Fruit fly (Drosophila melanogaster) whole organism, prepupa: Measurements from ENCODE around the gene Oat.
A peak's percentile ranks its signal among the peaks of the same experiment; 100 is the strongest.

Source experiments
- Blimp-1 ChIP-seq: fragments of 200-800 bp; sonication (Bioruptor generic); optimal IDR thresholded peaks from 3 replicates; lab custom pipeline; 2017; ENCODE audit warnings: missing biosample characterization, missing genetic modification characterization, mild to moderate bottlenecking, moderate library complexity, missing genetic modification reagents
- CG10669 ChIP-seq: fragments of 200-800 bp; sonication (Bioruptor generic); optimal IDR thresholded peaks from 3 replicates; lab custom pipeline; 2018; ENCODE audit warnings: missing biosample characterization, mild to moderate bottlenecking, missing genetic modification characterization, moderate library complexity
- CG11294 ChIP-seq: fragments of 200-800 bp; sonication (Bioruptor generic); IDR thresholded peaks from 2 replicates; pipeline ENCODE4 v1.3.6; 2022; ENCODE audit warnings: missing biosample characterization, missing genetic modification characterization
- CG11762 ChIP-seq: fragments of 200-800 bp; sonication (Bioruptor generic); optimal IDR thresholded peaks from 3 replicates; lab custom pipeline; 2016; ENCODE audit warnings: missing biosample characterization, missing genetic modification characterization; ENCODE audit not compliant: insufficient read depth
- CG11902 ChIP-seq: fragments of 200-800 bp; sonication (Bioruptor generic); optimal IDR thresholded peaks from 3 replicates; lab custom pipeline; 2016; ENCODE audit warnings: missing biosample characterization, missing genetic modification characterization
- CG15336 ChIP-seq: fragments of 200-800 bp; sonication (Bioruptor generic); IDR thresholded peaks from 2 replicates; pipeline ENCODE4 v1.3.6; 2022; ENCODE audit warnings: missing biosample characterization, missing genetic modification characterization
- CG3032 ChIP-seq: fragments of 200-800 bp; optimal IDR thresholded peaks from 2 replicates; lab custom pipeline; 2019; ENCODE audit warnings: missing biosample characterization, mild to moderate bottlenecking, missing genetic modification characterization, moderate library complexity
- CG31627 ChIP-seq: fragments of 200-800 bp; sonication (Bioruptor generic); optimal IDR thresholded peaks from 3 replicates; lab custom pipeline; 2016; ENCODE audit warnings: missing biosample characterization, missing genetic modification characterization
- CG32006 ChIP-seq: fragments of 200-800 bp; sonication (Bioruptor generic); optimal IDR thresholded peaks from 3 replicates; lab custom pipeline; 2017; ENCODE audit warnings: missing biosample characterization, mild to moderate bottlenecking, missing genetic modification characterization
- CG34406 ChIP-seq: fragments of 200-800 bp; sonication (Bioruptor generic); optimal IDR thresholded peaks from 3 replicates; lab custom pipeline; 2016; ENCODE audit warnings: missing biosample characterization, missing genetic modification characterization
- CG3919 ChIP-seq: fragments of 200-800 bp; sonication (Bioruptor generic); optimal IDR thresholded peaks from 3 replicates; lab custom pipeline; 2016; ENCODE audit warnings: missing biosample characterization, missing genetic modification characterization
- CG6163 ChIP-seq: fragments of 200-800 bp; sonication (Bioruptor generic); IDR thresholded peaks from 3 replicates; pipeline ENCODE4 v1.3.6; 2022; ENCODE audit warnings: missing biosample characterization, missing genetic modification characterization
- CG6276 ChIP-seq: fragments of 200-800 bp; sonication (Bioruptor generic); optimal IDR thresholded peaks from 2 replicates; lab custom pipeline; 2017; ENCODE audit warnings: missing biosample characterization, mild to moderate bottlenecking, missing genetic modification characterization
- CG6792 ChIP-seq: fragments of 200-800 bp; sonication (Bioruptor generic); optimal IDR thresholded peaks from 3 replicates; lab custom pipeline; 2016; ENCODE audit warnings: missing biosample characterization, missing genetic modification characterization
- CG6854 ChIP-seq: fragments of 200-800 bp; sonication (Bioruptor generic); optimal IDR thresholded peaks from 2 replicates; lab custom pipeline; 2017; ENCODE audit warnings: missing biosample characterization, mild to moderate bottlenecking, missing genetic modification characterization
- CG7368 ChIP-seq: fragments of 200-800 bp; sonication (Bioruptor generic); optimal IDR thresholded peaks from 3 replicates; lab custom pipeline; 2016; ENCODE audit warnings: missing biosample characterization, missing genetic modification characterization
- CG8119 ChIP-seq: fragments of 200-800 bp; sonication (Bioruptor generic); IDR thresholded peaks from 3 replicates; pipeline ENCODE4 v1.3.6; 2022; ENCODE audit warnings: missing biosample characterization, missing genetic modification characterization
- CG8319 ChIP-seq: fragments of 200-800 bp; sonication (Bioruptor generic); optimal IDR thresholded peaks from 3 replicates; lab custom pipeline; 2016; ENCODE audit warnings: missing biosample characterization, missing genetic modification characterization
- CG8632 ChIP-seq: fragments of 200-800 bp; sonication (Bioruptor generic); optimal IDR thresholded peaks from 3 replicates; lab custom pipeline; 2016; ENCODE audit warnings: missing biosample characterization, missing genetic modification characterization
- Eip75B ChIP-seq: fragments of 200-800 bp; sonication (Bioruptor generic); optimal IDR thresholded peaks from 3 replicates; lab custom pipeline; 2016; ENCODE audit warnings: missing biosample characterization, missing genetic modification characterization
- Eip78C ChIP-seq: fragments of 200-800 bp; sonication (Bioruptor generic); peaks from one replicate; lab custom pipeline; 2016; ENCODE audit warnings: missing biosample characterization, missing genetic modification characterization
- Eip93F ChIP-seq: fragments of 200-800 bp; sonication (Bioruptor generic); optimal IDR thresholded peaks from 2 replicates; lab custom pipeline; 2016; ENCODE audit warnings: missing biosample characterization, mild to moderate bottlenecking, missing genetic modification characterization
- Ets21C ChIP-seq: fragments of 200-800 bp; sonication (Bioruptor generic); optimal IDR thresholded peaks from 3 replicates; lab custom pipeline; 2016; ENCODE audit warnings: missing biosample characterization, missing genetic modification characterization
- Ets96B ChIP-seq: fragments of 200-800 bp; optimal IDR thresholded peaks from 2 replicates; lab custom pipeline; 2019; ENCODE audit warnings: missing biosample characterization, mild to moderate bottlenecking, missing genetic modification characterization, moderate library complexity
- Gug ChIP-seq: fragments of 200-800 bp; sonication (Bioruptor generic); IDR thresholded peaks from 2 replicates; pipeline ENCODE4 v1.3.6; 2022; ENCODE audit warnings: missing biosample characterization, missing genetic modification characterization
- Hr38 ChIP-seq: sonication (Bioruptor generic); optimal IDR thresholded peaks from 2 replicates; lab custom pipeline; 2016; ENCODE audit warnings: missing biosample characterization, missing genetic modification characterization
- Hr39 ChIP-seq: fragments of 200-800 bp; sonication (Bioruptor generic); optimal IDR thresholded peaks from 2 replicates; lab custom pipeline; 2016; ENCODE audit warnings: missing biosample characterization, missing genetic modification characterization
- Lpt ChIP-seq: fragments of 200-800 bp; sonication (Bioruptor generic); optimal IDR thresholded peaks from 3 replicates; lab custom pipeline; 2016; ENCODE audit warnings: missing biosample characterization, missing genetic modification characterization
- Met ChIP-seq: fragments of 200-800 bp; sonication (Bioruptor generic); optimal IDR thresholded peaks from 3 replicates; lab custom pipeline; 2016; ENCODE audit warnings: missing biosample characterization, missing genetic modification characterization
- OdsH ChIP-seq: fragments of 200-800 bp; sonication (Bioruptor generic); optimal IDR thresholded peaks from 3 replicates; lab custom pipeline; 2016; ENCODE audit warnings: missing biosample characterization, missing genetic modification characterization
- Smox ChIP-seq: fragments of 200-800 bp; sonication (Bioruptor generic); optimal IDR thresholded peaks from 3 replicates; lab custom pipeline; 2016; ENCODE audit warnings: missing biosample characterization, missing genetic modification characterization
- Sox102F ChIP-seq: fragments of 200-800 bp; sonication (Bioruptor generic); optimal IDR thresholded peaks from 2 replicates; lab custom pipeline; 2016; ENCODE audit warnings: missing biosample characterization, mild to moderate bottlenecking, missing genetic modification characterization
- Sox15 ChIP-seq: fragments of 200-800 bp; sonication (Bioruptor generic); optimal IDR thresholded peaks from 3 replicates; lab custom pipeline; 2016; ENCODE audit warnings: missing biosample characterization, missing genetic modification characterization
- achi ChIP-seq: fragments of 200-800 bp; sonication (Bioruptor generic); optimal IDR thresholded peaks from 3 replicates; lab custom pipeline; 2016; ENCODE audit warnings: missing biosample characterization, missing genetic modification characterization
- cyc ChIP-seq: fragments of 200-800 bp; sonication (Bioruptor generic); optimal IDR thresholded peaks from 3 replicates; lab custom pipeline; 2016; ENCODE audit warnings: missing biosample characterization, missing genetic modification characterization
- dac ChIP-seq: fragments of 200-800 bp; sonication (Bioruptor generic); optimal IDR thresholded peaks from 2 replicates; lab custom pipeline; 2017; ENCODE audit warnings: missing biosample characterization, mild to moderate bottlenecking, missing genetic modification characterization
- dsx ChIP-seq: fragments of 200-800 bp; optimal IDR thresholded peaks from 3 replicates; lab custom pipeline; 2019; ENCODE audit warnings: missing biosample characterization, mild to moderate bottlenecking, missing genetic modification characterization, moderate library complexity; ENCODE audit not compliant: poor library complexity, severe bottlenecking
- eg ChIP-seq: fragments of 200-800 bp; sonication (Bioruptor generic); IDR thresholded peaks from 3 replicates; pipeline ENCODE4 v1.3.6; 2022; ENCODE audit warnings: missing biosample characterization, missing genetic modification characterization
- esn ChIP-seq: fragments of 200-800 bp; sonication (Bioruptor generic); optimal IDR thresholded peaks from 2 replicates; lab custom pipeline; 2016; ENCODE audit warnings: missing biosample characterization, mild to moderate bottlenecking, missing genetic modification characterization, moderate library complexity
- fd59A ChIP-seq: fragments of 200-800 bp; sonication (Bioruptor generic); optimal IDR thresholded peaks from 2 replicates; lab custom pipeline; 2017; ENCODE audit warnings: missing biosample characterization, mild to moderate bottlenecking, missing genetic modification characterization, missing genetic modification reagents
- fkh ChIP-seq: fragments of 200-800 bp; sonication (Bioruptor generic); optimal IDR thresholded peaks from 3 replicates; lab custom pipeline; 2017; ENCODE audit warnings: missing biosample characterization, mild to moderate bottlenecking, missing genetic modification characterization, moderate library complexity
- lz ChIP-seq: fragments of 200-800 bp; sonication (Bioruptor generic); optimal IDR thresholded peaks from 3 replicates; lab custom pipeline; 2016; ENCODE audit warnings: missing biosample characterization, missing genetic modification characterization
- net ChIP-seq: fragments of 200-800 bp; sonication (Bioruptor generic); optimal IDR thresholded peaks from 3 replicates; lab custom pipeline; 2016; ENCODE audit warnings: missing biosample characterization, missing genetic modification characterization
- salr ChIP-seq, 2 experiments: fragments of 200-800 bp; sonication (Bioruptor generic); optimal IDR thresholded peaks; 3 replicates each; lab custom pipeline; 2016 to 2018; ENCODE audit warnings: missing biosample characterization in 2 of 2, missing genetic modification characterization in 2 of 2, mild to moderate bottlenecking in 1 of 2
- spab ChIP-seq: fragments of 200-800 bp; sonication (Bioruptor generic); optimal IDR thresholded peaks from 2 replicates; lab custom pipeline; 2017; ENCODE audit warnings: missing biosample characterization, mild to moderate bottlenecking, missing genetic modification characterization, missing genetic modification reagents
- ss ChIP-seq, 2 experiments: fragments of 200-800 bp; sonication (Bioruptor generic); optimal IDR thresholded peaks; 2 replicates in 1 of 2; 3 replicates in 1 of 2; lab custom pipeline; 2017 to 2018; ENCODE audit warnings: mild to moderate bottlenecking in 2 of 2, missing biosample characterization in 2 of 2, missing genetic modification characterization in 2 of 2, moderate library complexity in 1 of 2
- svp ChIP-seq: fragments of 200-800 bp; sonication (Bioruptor generic); peaks from one replicate; lab custom pipeline; 2016; ENCODE audit warnings: missing biosample characterization, missing genetic modification characterization
- topi ChIP-seq: fragments of 200-800 bp; sonication (Bioruptor generic); optimal IDR thresholded peaks from 3 replicates; lab custom pipeline; 2016; ENCODE audit warnings: missing biosample characterization, missing genetic modification characterization
- vri ChIP-seq: fragments of 200-800 bp; sonication (Bioruptor generic); optimal IDR thresholded peaks from 3 replicates; lab custom pipeline; 2016; ENCODE audit warnings: missing biosample characterization, mild to moderate bottlenecking, missing genetic modification characterization

Oat gene

dm6 chr3L:19635478-19635996 lies 14.1 kb downstream of the Oat start, which contains the start of gene wnd (continued):
- TF ChIP-seq net (no peak), salr (GFP tag; optimal IDR thresholded peaks at IDR 0.05; lab: Kevin White, UChicago) (no peak), topi (GFP tag; lab: Kevin White, UChicago) (no peak), CG15336 (GFP tag; lab: Robert Waterston, UW) (peak; percentile 69), CG6792 (GFP tag; lab: Kevin White, UChicago) (no peak), Lpt (GFP tag; lab: Kevin White, UChicago) (peak; percentile 29), Hr39 (GFP tag; lab: Kevin White, UChicago) (no peak), Gug (GFP tag; lab: Robert Waterston, UW) (no peak), fd59A (no peak), CG3032 (tag; lab: Kevin White, UChicago) (no peak), CG6276 (no peak), CG8319 (no peak), CG11294 (GFP tag; lab: Robert Waterston, UW) (no peak), CG31627 (GFP tag; lab: Kevin White, UChicago) (no peak), dsx (GFP tag; lab: Kevin White, UChicago) (no peak), eg (no peak), CG8632 (no peak), Hr38 (GFP tag; lab: Kevin White, UChicago) (no peak), Eip78C (GFP tag; lab: Kevin White, UChicago) (peak; percentile 66), CG11762 (GFP tag; lab: Kevin White, UChicago) (no peak)

- TF ChIP-seq CG32006 (GFP tag; lab: Kevin White, UChicago) (peak; percentile 73), spab (GFP tag; lab: Kevin White, UChicago) (peak; percentile 80), topi (GFP tag; lab: Kevin White, UChicago) (peak; percentile 47), CG11902 (GFP tag; lab: Kevin White, UChicago) (peak; percentile 16), Sox15 (GFP tag; lab: Kevin White, UChicago) (peak; percentile 21), Eip75B (peak; percentile 69), achi (GFP tag; lab: Kevin White, UChicago) (peak; percentile 69), dac (GFP tag; lab: Kevin White, UChicago) (no peak), lz (GFP tag; lab: Kevin White, UChicago) (peak; percentile 9), CG3032 (tag; lab: Kevin White, UChicago) (peak; percentile 91), CG6276 (peak; percentile 78), Ets96B (tag; lab: Kevin White, UChicago) (peak; percentile 81), vri (GFP tag; lab: Kevin White, UChicago) (no peak), CG7368 (peak; percentile 61), svp (GFP tag; lab: Kevin White, UChicago) (peak; percentile 86), Met (GFP tag; lab: Kevin White, UChicago) (peak; percentile 49), ss (GFP tag; optimal IDR thresholded peaks at IDR 0.05; lab: Kevin White, UChicago) (peak; percentile 57 to 81), cyc (GFP tag; lab: Kevin White, UChicago) (peak; percentile 55), Sox102F (GFP tag; lab: Kevin White, UChicago) (peak; percentile 11), CG34406 (peak; percentile 58), Eip93F (GFP tag; lab: Kevin White, UChicago) (no peak), fd59A (peak; percentile 33), net (peak; percentile 54), CG3919 (GFP tag; lab: Kevin White, UChicago) (peak; percentile 84), Blimp-1 (GFP tag; lab: Kevin White, UChicago) (no peak), CG10669 (GFP tag; lab: Kevin White, UChicago) (peak; percentile 51), esn (GFP tag; lab: Kevin White, UChicago) (peak; percentile 65), fkh (GFP tag; lab: Kevin White, UChicago) (no peak), Smox (GFP tag; lab: Kevin White, UChicago) (peak; percentile 45), CG6163 (GFP tag; lab: Robert Waterston, UW) (peak; percentile 77), Ets21C (no peak), CG6854 (GFP tag; lab: Kevin White, UChicago) (no peak), eg (peak; percentile 87), OdsH (GFP tag; lab: Kevin White, UChicago) (peak; percentile 63), CG8119 (GFP tag; lab: Robert Waterston, UW) (peak; percentile 89), Hr38 (GFP tag; lab: Kevin White, UChicago) (no peak)
Observed at dm6 chr3L:19634788-19635448, 14.7 kb downstream of the Oat start.
